Fruit fly (Drosophila melanogaster) whole organism, embryonic: ENCODE measurements around the gene CG17109.
A peak's percentile ranks its signal among the peaks of the same experiment; 100 is the strongest.

ENCODE experiments used
- ATbp ChIP-seq: fragments of 200-800 bp; sonication (Bioruptor generic); optimal IDR thresholded peaks from 2 replicates; lab custom pipeline; 2017; ENCODE audit warnings: missing biosample characterization, mild to moderate bottlenecking, missing genetic modification characterization, missing genetic modification reagents
- Abd-B ChIP-seq: fragments of 200-800 bp; sonication (Bioruptor generic); optimal IDR thresholded peaks from 2 replicates; lab custom pipeline; 2018; ENCODE audit warnings: missing biosample characterization, mild to moderate bottlenecking, missing genetic modification characterization, moderate library complexity
- Aef1 ChIP-seq: fragments of 200-800 bp; sonication (Bioruptor generic); IDR thresholded peaks from 3 replicates; pipeline ENCODE4 v1.3.6; 2022; ENCODE audit warnings: missing biosample characterization, missing genetic modification characterization
- Bteb2 ChIP-seq: fragments of 200-800 bp; sonication (Bioruptor generic); optimal IDR thresholded peaks from 2 replicates; lab custom pipeline; 2016; ENCODE audit warnings: missing biosample characterization, missing genetic modification characterization
- CG10209 ChIP-seq: fragments of 200-800 bp; sonication (Bioruptor generic); optimal IDR thresholded peaks from 3 replicates; lab custom pipeline; 2017; ENCODE audit warnings: missing biosample characterization, mild to moderate bottlenecking, missing genetic modification characterization, missing genetic modification reagents
- CG11247 ChIP-seq: fragments of 200-800 bp; sonication (Bioruptor generic); IDR thresholded peaks from 2 replicates; pipeline ENCODE4 v1.3.6; 2022; ENCODE audit warnings: missing biosample characterization, missing genetic modification characterization
- CG12744 ChIP-seq: fragments of 200-800 bp; sonication (Bioruptor generic); optimal IDR thresholded peaks from 2 replicates; lab custom pipeline; 2016; ENCODE audit warnings: missing biosample characterization, missing genetic modification characterization
- CG13287 ChIP-seq: fragments of 200-800 bp; sonication (Bioruptor generic); IDR thresholded peaks from 2 replicates; pipeline ENCODE4 v1.3.6; 2022; ENCODE audit warnings: missing biosample characterization, missing genetic modification characterization; ENCODE audit not compliant: partially characterized antibody
- CG13424 ChIP-seq: fragments of 200-800 bp; sonication (Bioruptor generic); optimal IDR thresholded peaks from 2 replicates; lab custom pipeline; 2019; ENCODE audit warnings: missing biosample characterization, mild to moderate bottlenecking, missing genetic modification characterization, moderate library complexity
- CG13775 ChIP-seq: fragments of 200-800 bp; sonication (Bioruptor generic); optimal IDR thresholded peaks from 3 replicates; lab custom pipeline; 2017; ENCODE audit warnings: missing biosample characterization, mild to moderate bottlenecking, missing genetic modification characterization
- CG14050 ChIP-seq: fragments of 200-800 bp; sonication (Bioruptor generic); IDR thresholded peaks from 3 replicates; pipeline ENCODE4 v1.3.6; 2022; ENCODE audit warnings: missing biosample characterization, missing genetic modification characterization
- CG1602 ChIP-seq: fragments of 200-800 bp; sonication (Bioruptor generic); optimal IDR thresholded peaks from 3 replicates; lab custom pipeline; 2016; ENCODE audit warnings: missing biosample characterization, missing genetic modification characterization
- CG17359 ChIP-seq: fragments of 200-800 bp; sonication (Bioruptor generic); optimal IDR thresholded peaks from 3 replicates; lab custom pipeline; 2018; ENCODE audit warnings: missing biosample characterization, mild to moderate bottlenecking, missing genetic modification characterization, moderate library complexity
- CG17568 ChIP-seq: fragments of 200-800 bp; sonication (Bioruptor generic); optimal IDR thresholded peaks from 2 replicates; lab custom pipeline; 2018; ENCODE audit warnings: missing biosample characterization, mild to moderate bottlenecking, missing genetic modification characterization, moderate library complexity
- CG3065 ChIP-seq: fragments of 200-800 bp; sonication (Bioruptor generic); optimal IDR thresholded peaks from 2 replicates; lab custom pipeline; 2016; ENCODE audit warnings: missing biosample characterization, missing genetic modification characterization
- CG33213 ChIP-seq: fragments of 200-800 bp; sonication (Bioruptor generic); optimal IDR thresholded peaks from 3 replicates; lab custom pipeline; 2016; ENCODE audit warnings: missing biosample characterization, missing genetic modification characterization
- CG3847 ChIP-seq: fragments of 200-800 bp; sonication (Bioruptor generic); IDR thresholded peaks from 2 replicates; pipeline ENCODE4 v1.3.6; 2022; ENCODE audit warnings: missing biosample characterization, missing genetic modification characterization
- CG4424 ChIP-seq: fragments of 200-800 bp; sonication (Bioruptor generic); optimal IDR thresholded peaks from 3 replicates; lab custom pipeline; 2016; ENCODE audit warnings: missing biosample characterization, missing genetic modification characterization
- CG6683 ChIP-seq: fragments of 200-800 bp; sonication (Bioruptor generic); optimal IDR thresholded peaks from 2 replicates; lab custom pipeline; 2017; ENCODE audit warnings: missing biosample characterization, mild to moderate bottlenecking, missing genetic modification characterization, missing genetic modification reagents
- CG7745 ChIP-seq: fragments of 200-800 bp; sonication (Bioruptor generic); optimal IDR thresholded peaks from 2 replicates; lab custom pipeline; 2018; ENCODE audit warnings: missing biosample characterization, mild to moderate bottlenecking, missing genetic modification characterization, moderate library complexity
- CG7987 ChIP-seq: fragments of 200-800 bp; sonication (Bioruptor generic); optimal IDR thresholded peaks from 2 replicates; lab custom pipeline; 2018; ENCODE audit warnings: missing biosample characterization, mild to moderate bottlenecking, missing genetic modification characterization, moderate library complexity
- CG9727 ChIP-seq: fragments of 200-800 bp; sonication (Bioruptor generic); optimal IDR thresholded peaks from 3 replicates; lab custom pipeline; 2017; ENCODE audit warnings: missing biosample characterization, mild to moderate bottlenecking, missing genetic modification characterization
- CG9817 ChIP-seq: fragments of 200-800 bp; sonication (Bioruptor generic); optimal IDR thresholded peaks from 2 replicates; lab custom pipeline; 2018; ENCODE audit warnings: missing biosample characterization, mild to moderate bottlenecking, missing genetic modification characterization, moderate library complexity
- CG9932 ChIP-seq: fragments of 200-800 bp; sonication (Bioruptor generic); IDR thresholded peaks from 2 replicates; pipeline ENCODE4 v1.3.6; 2022; ENCODE audit warnings: missing biosample characterization, missing genetic modification characterization
- D19B ChIP-seq: fragments of 200-800 bp; sonication (Bioruptor generic); optimal IDR thresholded peaks from 2 replicates; lab custom pipeline; 2017; ENCODE audit warnings: missing biosample characterization, mild to moderate bottlenecking, missing genetic modification characterization
- Doc2 ChIP-seq: fragments of 200-800 bp; sonication (Bioruptor generic); IDR thresholded peaks from 2 replicates; pipeline ENCODE4 v1.3.6; 2022; ENCODE audit warnings: missing biosample characterization, missing genetic modification characterization
- Dp ChIP-seq: fragments of 200-800 bp; sonication (Bioruptor generic); optimal IDR thresholded peaks from 2 replicates; lab custom pipeline; 2018; ENCODE audit warnings: missing biosample characterization, mild to moderate bottlenecking, missing genetic modification characterization, moderate library complexity
- Dref ChIP-seq: fragments of 200-800 bp; sonication (Bioruptor generic); IDR thresholded peaks from 2 replicates; pipeline ENCODE4 v1.3.6; 2022; ENCODE audit warnings: missing biosample characterization, missing genetic modification characterization
- Ets97D ChIP-seq: fragments of 200-800 bp; sonication (Bioruptor generic); optimal IDR thresholded peaks from 3 replicates; lab custom pipeline; 2016; ENCODE audit warnings: missing biosample characterization, missing genetic modification characterization
- Fer2 ChIP-seq: fragments of 200-800 bp; sonication (Bioruptor generic); optimal IDR thresholded peaks from 2 replicates; lab custom pipeline; 2018; ENCODE audit warnings: missing biosample characterization, mild to moderate bottlenecking, missing genetic modification characterization, moderate library complexity
- HHEX ChIP-seq: fragments of 200-800 bp; sonication (Bioruptor generic); optimal IDR thresholded peaks from 3 replicates; lab custom pipeline; 2017; ENCODE audit warnings: missing biosample characterization, mild to moderate bottlenecking, missing genetic modification characterization, missing genetic modification reagents
- Hand ChIP-seq: fragments of 200-800 bp; sonication (Bioruptor generic); optimal IDR thresholded peaks from 2 replicates; lab custom pipeline; 2017; ENCODE audit warnings: mild to moderate bottlenecking, missing biosample characterization, missing genetic modification reagents, missing genetic modification characterization
- Lpt ChIP-seq: fragments of >200 bp; optimal IDR thresholded peaks from 2 replicates; lab custom pipeline; 2018; ENCODE audit warnings: missing biosample characterization, missing genetic modification characterization
- Meics ChIP-seq: fragments of 200-800 bp; sonication (Bioruptor generic); optimal IDR thresholded peaks from 2 replicates; lab custom pipeline; 2017; ENCODE audit warnings: missing biosample characterization, mild to moderate bottlenecking, missing genetic modification characterization
- Oaz ChIP-seq: fragments of 200-800 bp; sonication (Bioruptor generic); IDR thresholded peaks from 2 replicates; pipeline ENCODE4 v1.3.6; 2022; ENCODE audit warnings: missing biosample characterization, missing genetic modification characterization
- Oli ChIP-seq: fragments of 200-800 bp; sonication (Bioruptor generic); optimal IDR thresholded peaks from 2 replicates; lab custom pipeline; 2018; ENCODE audit warnings: missing biosample characterization, mild to moderate bottlenecking, missing genetic modification characterization, moderate library complexity
- ac ChIP-seq: fragments of 200-800 bp; sonication (Bioruptor generic); optimal IDR thresholded peaks from 3 replicates; lab custom pipeline; 2017; ENCODE audit warnings: missing biosample characterization, mild to moderate bottlenecking, missing genetic modification characterization
- amos ChIP-seq: fragments of 200-800 bp; sonication (Bioruptor generic); IDR thresholded peaks from 2 replicates; pipeline ENCODE4 v1.3.6; 2022; ENCODE audit warnings: missing biosample characterization, missing genetic modification characterization; ENCODE audit not compliant: partially characterized antibody
- bowl ChIP-seq: fragments of 200-800 bp; sonication (Bioruptor generic); IDR thresholded peaks from 2 replicates; pipeline ENCODE4 v1.3.6; 2022; ENCODE audit warnings: missing biosample characterization, missing genetic modification characterization
- emc ChIP-seq: fragments of 200-800 bp; sonication (Bioruptor generic); optimal IDR thresholded peaks from 2 replicates; lab custom pipeline; 2016; ENCODE audit warnings: missing biosample characterization, missing genetic modification characterization
- fd96Cb ChIP-seq: fragments of 200-800 bp; sonication (Bioruptor generic); optimal IDR thresholded peaks from 2 replicates; lab custom pipeline; 2018; ENCODE audit warnings: missing biosample characterization, mild to moderate bottlenecking, missing genetic modification characterization, moderate library complexity
- gfzf ChIP-seq: fragments of 200-800 bp; sonication (Bioruptor generic); optimal IDR thresholded peaks from 2 replicates; lab custom pipeline; 2016; ENCODE audit warnings: missing biosample characterization, mild to moderate bottlenecking, missing genetic modification characterization, moderate library complexity
- gsb ChIP-seq: fragments of 200-800 bp; sonication (Bioruptor generic); IDR thresholded peaks from 2 replicates; pipeline ENCODE4 v1.3.6; 2022; ENCODE audit warnings: missing biosample characterization, missing genetic modification characterization
- kay ChIP-seq: fragments of 200-800 bp; sonication (Bioruptor generic); optimal IDR thresholded peaks from 2 replicates; lab custom pipeline; 2016; ENCODE audit warnings: missing biosample characterization, missing genetic modification characterization
- lbe ChIP-seq: fragments of 200-800 bp; sonication (Bioruptor generic); optimal IDR thresholded peaks from 2 replicates; lab custom pipeline; 2016; ENCODE audit warnings: missing biosample characterization, mild to moderate bottlenecking, missing genetic modification characterization
- nom ChIP-seq: fragments of 200-800 bp; sonication (Bioruptor generic); optimal IDR thresholded peaks from 2 replicates; lab custom pipeline; 2017; ENCODE audit warnings: missing biosample characterization, missing genetic modification characterization, mild to moderate bottlenecking, moderate library complexity, missing genetic modification reagents
- phol ChIP-seq: fragments of 200-800 bp; sonication (Bioruptor generic); optimal IDR thresholded peaks from 3 replicates; lab custom pipeline; 2018; ENCODE audit warnings: missing biosample characterization, mild to moderate bottlenecking, missing genetic modification characterization, moderate library complexity
- schlank ChIP-seq: fragments of 200-800 bp; sonication (Bioruptor generic); optimal IDR thresholded peaks from 2 replicates; lab custom pipeline; 2018; ENCODE audit warnings: missing biosample characterization, mild to moderate bottlenecking, missing genetic modification characterization
- slbo ChIP-seq: fragments of 200-800 bp; sonication (Bioruptor generic); IDR thresholded peaks from 2 replicates; pipeline ENCODE4 v1.3.6; 2022; ENCODE audit warnings: missing biosample characterization, missing genetic modification characterization
- tx ChIP-seq: fragments of 200-800 bp; sonication (Bioruptor generic); optimal IDR thresholded peaks from 2 replicates; lab custom pipeline; 2016; ENCODE audit warnings: missing biosample characterization, missing genetic modification characterization
- vfl ChIP-seq: fragments of 200-800 bp; sonication (Bioruptor generic); optimal IDR thresholded peaks from 2 replicates; lab custom pipeline; 2016; ENCODE audit warnings: missing biosample characterization, missing genetic modification characterization

Gene CG17109

dm6 chr3R:23046529-23046943 is 49.0 kb upstream of the CG17109 start:
- TF ChIP-seq phol (tag; lab: Kevin White, UChicago) (no peak), Abd-B (GFP tag; lab: Kevin White, UChicago) (peak; percentile 3), slbo (GFP tag; lab: Robert Waterston, UW) (peak; percentile 82), CG10209 (GFP tag; lab: Kevin White, UChicago) (peak; percentile 17), emc (GFP tag; lab: Kevin White, UChicago) (no peak), nom (GFP tag; lab: Kevin White, UChicago) (peak; percentile 81), CG3065 (GFP tag; lab: Kevin White, UChicago) (no peak), CG33213 (GFP tag; lab: Kevin White, UChicago) (no peak), fd96Cb (tag; lab: Kevin White, UChicago) (no peak), lbe (GFP tag; lab: Kevin White, UChicago) (peak; percentile 87), D19B (GFP tag; lab: Kevin White, UChicago) (peak; percentile 4), amos (no peak), bowl (GFP tag; lab: Robert Waterston, UW) (no peak; the same call in 1 of the 2 replicates), Dref (GFP tag; lab: Robert Waterston, UW) (no peak), Meics (GFP tag; lab: Kevin White, UChicago) (peak; percentile 60), Fer2 (no peak), ATbp (GFP tag; lab: Kevin White, UChicago) (no peak), Dp (no peak), gsb (GFP tag; lab: Robert Waterston, UW) (peak; percentile 14; the same call in 1 of the 2 replicates), CG13775 (peak; percentile 21), CG6683 (GFP tag; lab: Kevin White, UChicago) (no peak), Bteb2 (peak; percentile 54), CG14050 (peak; percentile 17; the same call in 1 of the 3 replicates), Hand (GFP tag; lab: Kevin White, UChicago) (no peak), CG17568 (GFP tag; lab: Kevin White, UChicago) (peak; percentile 18), Oaz (no peak), CG3847 (GFP tag; lab: Robert Waterston, UW) (peak; percentile 48), HHEX (peak; percentile 11), Ets97D (no peak), schlank (tag; lab: Kevin White, UChicago) (peak; percentile 11), Oli (tag; lab: Kevin White, UChicago) (peak; percentile 51), tx (GFP tag; lab: Kevin White, UChicago) (peak; percentile 10), CG12744 (GFP tag; lab: Kevin White, UChicago) (no peak), CG13424 (tag; lab: Kevin White, UChicago) (peak; percentile 27), CG9817 (tag; lab: Kevin White, UChicago) (peak; percentile 43), CG17359 (tag; lab: Kevin White, UChicago) (no peak), CG7987 (GFP tag; lab: Kevin White, UChicago) (no peak), kay (GFP tag; lab: Kevin White, UChicago) (peak; percentile 38), CG4424 (GFP tag; lab: Kevin White, UChicago) (no peak), vfl (peak; percentile 26), CG11247 (peak; percentile 57), CG9727 (GFP tag; lab: Kevin White, UChicago) (no peak), CG7745 (tag; lab: Kevin White, UChicago) (no peak), CG9932 (GFP tag; lab: Robert Waterston, UW) (peak; percentile 88), gfzf (GFP tag; lab: Kevin White, UChicago) (no peak), Lpt (no peak), Aef1 (peak; percentile 36; the same call in 2 of the 3 replicates), ac (GFP tag; lab: Kevin White, UChicago) (no peak), CG1602 (GFP tag; lab: Kevin White, UChicago) (no peak), Doc2 (GFP tag; lab: Robert Waterston, UW) (no peak), CG13287 (GFP tag; lab: Robert Waterston, UW) (no peak)
